Fruit fly (Drosophila melanogaster): ENCODE measurements around the gene GstO1.

- TF ChIP-seq Snoo (tag; optimal IDR thresholded peaks at IDR 0.05) = no peak
- TF ChIP-seq EcR (GFP tag; optimal IDR thresholded peaks at IDR 0.05) = peak; percentile 43
- TF ChIP-seq CG32121 (GFP tag; IDR thresholded peaks at IDR 0.05) = peak; percentile 55
- TF ChIP-seq CG10348 (GFP tag; IDR thresholded peaks at IDR 0.05) = no peak
- TF ChIP-seq rn (GFP tag; IDR thresholded peaks at IDR 0.05) = no peak
- TF ChIP-seq CG14655 (GFP tag; optimal IDR thresholded peaks at IDR 0.05) = peak; percentile 5
- peak; percentile 64 for TF ChIP-seq fd96Ca (GFP tag; IDR thresholded peaks at IDR 0.05)
- no peak for TF ChIP-seq D1 (tag; optimal IDR thresholded peaks at IDR 0.05)
- TF ChIP-seq CG8301 (tag; optimal IDR thresholded peaks at IDR 0.05) = no peak
- TF ChIP-seq CG17806 (tag; optimal IDR thresholded peaks at IDR 0.05) = no peak
- no peak for TF ChIP-seq Pif1A (GFP tag; optimal IDR thresholded peaks at IDR 0.05)
- 0 out of 3 replicates have a peak, but pooled peaks have one; percentile 30 for TF ChIP-seq CG4496 (GFP tag; IDR thresholded peaks at IDR 0.05)
- TF ChIP-seq CG13204 (GFP tag; optimal IDR thresholded peaks at IDR 0.05) = no peak
- TF ChIP-seq Pif1B (GFP tag; optimal IDR thresholded peaks at IDR 0.05) = no peak
Observed at dm6 chr3L:8550836-8551235, 26.2 kb upstream of the GstO1 start.
